Worm (Caenorhabditis elegans): ENCODE data around the gene F54B11.4.

ce11 chrX:13631122-13631672 is 38.7 kb downstream of the F54B11.4 start, which contains the start of gene nlg-1:
- no peak for TF ChIP-seq rec-8 (tag; optimal IDR thresholded peaks at IDR 0.05)
- TF ChIP-seq repo-1 (tag; optimal IDR thresholded peaks at IDR 0.05), result no peak
- TF ChIP-seq egl-18 (GFP tag; IDR thresholded peaks at IDR 0.05), result no peak
- TF ChIP-seq pha-4 (tag; optimal IDR thresholded peaks at IDR 0.05), result no peak

All from whole organism, young adult.